Fruit fly (Drosophila melanogaster): ENCODE data around the gene Karl.

Gene Karl

dm6 chrX:11806867-11807747 lies 19.9 kb downstream of the Karl start, which contains the start of gene Hsc70-3 (continued):
- TF ChIP-seq hkb (optimal IDR thresholded peaks at IDR 0.05) (no peak), hkb (GFP tag; IDR thresholded peaks at IDR 0.05) (peak; percentile 73; the same call in 1 of the 2 replicates), CG6854 (GFP tag; optimal IDR thresholded peaks at IDR 0.05) (no peak), CG1529 (GFP tag; optimal IDR thresholded peaks at IDR 0.05) (peak; percentile 61), CG17912 (GFP tag; optimal IDR thresholded peaks at IDR 0.05) (peak; percentile 18), NC2β (GFP tag; optimal IDR thresholded peaks at IDR 0.05) (peak; percentile 36), odd (GFP tag; optimal IDR thresholded peaks at IDR 0.05) (peak; percentile 68), Deaf1 (tag; optimal IDR thresholded peaks at IDR 0.05) (peak; percentile 10), otp (GFP tag; IDR thresholded peaks at IDR 0.05) (peak; percentile 73; the same call in 1 of the 3 replicates), kni (GFP tag; optimal IDR thresholded peaks at IDR 0.05) (peak; percentile 91), Bdp1 (GFP tag; optimal IDR thresholded peaks at IDR 0.05) (no peak), CG2120 (GFP tag; optimal IDR thresholded peaks at IDR 0.05) (no peak), CG9727 (GFP tag; optimal IDR thresholded peaks at IDR 0.05) (peak; percentile 26), HHEX (GFP tag; optimal IDR thresholded peaks at IDR 0.05) (peak; percentile 67), CHES-1-like (GFP tag; optimal IDR thresholded peaks at IDR 0.05) (no peak), CG2116 (GFP tag; optimal IDR thresholded peaks at IDR 0.05) (peak; percentile 46), CG2712 (tag; optimal IDR thresholded peaks at IDR 0.05) (peak; percentile 44), Dfd (GFP tag; optimal IDR thresholded peaks at IDR 0.05) (no peak), Bgb (GFP tag; IDR thresholded peaks at IDR 0.05; ENCODE audit: partially characterized antibody) (peak; percentile 56; the same call in 1 of the 2 replicates), CG4730 (GFP tag; IDR thresholded peaks at IDR 0.05) (no peak), Dip2 (GFP tag; IDR thresholded peaks at IDR 0.05) (no peak), C15 (GFP tag; IDR thresholded peaks at IDR 0.05) (no peak), ranshi (GFP tag; IDR thresholded peaks at IDR 0.05) (no peak; the same call in 1 of the 2 replicates), CG9437 (GFP tag; optimal IDR thresholded peaks at IDR 0.05) (no peak), CG17385 (GFP tag; optimal IDR thresholded peaks at IDR 0.05) (peak; percentile 81), bab2 (GFP tag; optimal IDR thresholded peaks at IDR 0.05) (peak; percentile 42), slbo (GFP tag; IDR thresholded peaks at IDR 0.05) (no peak), gcm2 (GFP tag; optimal IDR thresholded peaks at IDR 0.05) (no peak), chm (GFP tag; IDR thresholded peaks at IDR 0.05) (peak; percentile 15; the same call in 1 of the 2 replicates), CG4424 (GFP tag; optimal IDR thresholded peaks at IDR 0.05) (no peak), ac (GFP tag; optimal IDR thresholded peaks at IDR 0.05) (no peak), CG15601 (tag; optimal IDR thresholded peaks at IDR 0.05) (peak; percentile 73)

DNA sequence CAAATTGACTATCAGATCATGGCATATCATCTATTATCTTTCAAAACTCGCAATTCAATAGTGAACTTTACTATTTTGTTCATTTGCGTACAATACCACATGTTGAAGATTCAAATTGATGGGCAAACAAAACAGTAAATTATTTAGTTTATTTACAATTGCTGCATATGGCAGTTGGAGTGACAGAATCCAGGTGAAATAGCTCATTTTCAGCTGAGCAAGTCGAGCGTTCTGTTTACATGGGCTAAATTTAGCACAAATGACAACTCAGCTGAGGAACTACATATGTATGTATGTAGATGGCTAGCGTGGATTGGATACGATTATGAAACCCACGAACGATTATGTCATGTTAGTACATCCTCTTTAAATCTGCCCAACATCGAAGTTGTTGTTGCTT lies 25.6 kb downstream of the Karl start:
- TF ChIP-seq Hand (GFP tag; optimal IDR thresholded peaks at IDR 0.05) = no peak
- no peak for TF ChIP-seq Hey (tag; optimal IDR thresholded peaks at IDR 0.05)
- peak; percentile 12 for TF ChIP-seq sens (GFP tag)
- TF ChIP-seq bigmax (GFP tag; optimal IDR thresholded peaks at IDR 0.05) = no peak
- TF ChIP-seq CG12219 (GFP tag; optimal IDR thresholded peaks at IDR 0.05) = no peak
- TF ChIP-seq CG4328 (GFP tag; optimal IDR thresholded peaks at IDR 0.05) = peak; percentile 11
- TF ChIP-seq BtbVII (GFP tag; optimal IDR thresholded peaks at IDR 0.05) = peak; percentile 43
- TF ChIP-seq Fer1 (GFP tag; optimal IDR thresholded peaks at IDR 0.05) = peak; percentile 55
- no peak for TF ChIP-seq Asciz (GFP tag; optimal IDR thresholded peaks at IDR 0.05)
- no peak for TF ChIP-seq CG13894 (tag; optimal IDR thresholded peaks at IDR 0.05)
- no peak for TF ChIP-seq Adf1 (GFP tag; IDR thresholded peaks at IDR 0.05)
- TF ChIP-seq lab (GFP tag; optimal IDR thresholded peaks at IDR 0.05) = peak; percentile 52
- TF ChIP-seq CG13296 (GFP tag; optimal IDR thresholded peaks at IDR 0.05) = peak; percentile 0
- no peak for TF ChIP-seq zf30C (GFP tag; optimal IDR thresholded peaks at IDR 0.05)
- peak; percentile 21 for TF ChIP-seq CG6854 (GFP tag; optimal IDR thresholded peaks at IDR 0.05)
- TF ChIP-seq CG18599 (GFP tag; optimal IDR thresholded peaks at IDR 0.05) = peak; percentile 52
- TF ChIP-seq kay (GFP tag; optimal IDR thresholded peaks at IDR 0.05) = no peak
- TF ChIP-seq twi (tag; optimal IDR thresholded peaks at IDR 0.05) = no peak
- no peak for TF ChIP-seq emc (GFP tag; optimal IDR thresholded peaks at IDR 0.05)
- no peak for TF ChIP-seq dati (GFP tag; IDR thresholded peaks at IDR 0.05)
